Worm (Caenorhabditis elegans) whole organism, late embryonic: ENCODE data around the gene F08B4.8.
"Not testable (repeated sequence)": the region's sequence is repeated elsewhere in the genome, so short reads cannot be mapped to it uniquely, and the experiment has no call there.

Experiments used
- C08G9.2 ChIP-seq: sonication (generic microtip); optimal IDR thresholded peaks from 2 replicates; lab custom pipeline; 2016; ENCODE audit warnings: mild to moderate bottlenecking, missing genetic modification characterization, moderate library complexity, missing compliant biosample characterization
- ama-1 ChIP-seq: fragments of 150-350 bp; optimal IDR thresholded peaks from 2 replicates; lab custom pipeline; 2014
- che-1 ChIP-seq: sonication (generic microtip); optimal IDR thresholded peaks from 2 replicates; lab custom pipeline; 2016; ENCODE audit warnings: mild to moderate bottlenecking, missing genetic modification characterization, missing compliant biosample characterization
- ets-4 ChIP-seq: sonication (generic microtip); optimal IDR thresholded peaks from 2 replicates; lab custom pipeline; 2016; ENCODE audit warnings: missing genetic modification characterization, missing compliant biosample characterization
- lin-11 ChIP-seq: fragments of 200-800 bp; sonication (Bioruptor generic); optimal IDR thresholded peaks from 2 replicates; lab custom pipeline; 2018; ENCODE audit warnings: mild to moderate bottlenecking, missing genetic modification characterization, missing compliant biosample characterization
- nfya-1 ChIP-seq: sonication (generic microtip); optimal IDR thresholded peaks from 2 replicates; lab custom pipeline; 2017; ENCODE audit warnings: missing genetic modification characterization, mild to moderate bottlenecking, missing compliant biosample characterization, antibody characterized with exemption, moderate library complexity
- syd-9 ChIP-seq: sonication (generic microtip); optimal IDR thresholded peaks from 2 replicates; lab custom pipeline; 2016; ENCODE audit warnings: mild to moderate bottlenecking, missing genetic modification characterization, moderate library complexity, missing compliant biosample characterization
- unc-55 ChIP-seq: sonication (generic microtip); optimal IDR thresholded peaks from 2 replicates; lab custom pipeline; 2017; ENCODE audit warnings: missing biosample characterization, missing genetic modification reagents, missing genetic modification characterization
- ztf-16 ChIP-seq: sonication (generic microtip); optimal IDR thresholded peaks from 2 replicates; lab custom pipeline; 2017; ENCODE audit warnings: missing genetic modification characterization, missing compliant biosample characterization

DNA sequence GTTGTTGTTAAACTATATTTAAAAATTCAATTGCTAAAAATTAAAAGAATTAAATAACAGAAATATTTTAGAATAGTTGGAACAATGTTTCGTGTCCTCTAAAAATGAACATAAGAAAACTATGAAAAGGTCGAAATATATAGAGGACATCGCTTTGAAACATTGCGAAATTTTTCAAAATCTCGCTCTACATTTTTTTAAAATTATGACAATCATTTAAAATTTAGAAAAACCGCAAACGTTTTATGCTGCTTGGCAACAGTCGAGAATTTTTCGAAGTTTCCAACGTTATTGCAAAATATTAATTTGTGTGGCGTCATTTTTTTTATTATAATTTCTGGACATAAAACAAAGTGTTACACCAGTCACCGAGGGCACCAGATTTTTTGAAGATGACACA, 37.6 kb downstream of the F08B4.8 start, which contains the start of the genes parg-2 and ipla-5:
- not testable (repeated sequence) for TF ChIP-seq lin-11 (tag; lab: Kevin White, UChicago); syd-9 (tag; lab: Kevin White, UChicago); ztf-16 (tag; lab: Kevin White, UChicago); ama-1; unc-55; nfya-1 (tag; lab: Kevin White, UChicago); C08G9.2 (tag; lab: Kevin White, UChicago); ets-4; che-1
